Fruit fly (Drosophila melanogaster) whole organism, embryonic: ENCODE data around the gene CG14054.

Source experiments
- ATbp ChIP-seq: fragments of 200-800 bp; sonication (Bioruptor generic); optimal IDR thresholded peaks from 2 replicates; lab custom pipeline; 2017; ENCODE audit warnings: missing biosample characterization, mild to moderate bottlenecking, missing genetic modification characterization, missing genetic modification reagents
- Antp ChIP-seq: fragments of 200-800 bp; sonication (Bioruptor generic); optimal IDR thresholded peaks from 3 replicates; lab custom pipeline; 2016; ENCODE audit warnings: missing biosample characterization, missing genetic modification characterization
- Awh ChIP-seq: fragments of 200-800 bp; sonication (Bioruptor generic); IDR thresholded peaks from 2 replicates; pipeline ENCODE4, ENCODE4 v1.3.6; 2022; ENCODE audit warnings: missing biosample characterization, missing genetic modification characterization
- CG10147 ChIP-seq: fragments of 200-800 bp; sonication (Bioruptor generic); optimal IDR thresholded peaks from 2 replicates; lab custom pipeline; 2019; ENCODE audit warnings: missing biosample characterization, mild to moderate bottlenecking, missing genetic modification characterization, moderate library complexity
- CG12219 ChIP-seq: fragments of 200-800 bp; sonication (Bioruptor generic); optimal IDR thresholded peaks from 3 replicates; lab custom pipeline; 2018; ENCODE audit warnings: missing biosample characterization, mild to moderate bottlenecking, missing genetic modification characterization
- CG13123 ChIP-seq: fragments of 200-800 bp; sonication (Bioruptor generic); optimal IDR thresholded peaks from 2 replicates; lab custom pipeline; 2016; ENCODE audit warnings: missing biosample characterization, missing genetic modification characterization
- CG14710 ChIP-seq: fragments of 200-800 bp; sonication (Bioruptor generic); optimal IDR thresholded peaks from 3 replicates; lab custom pipeline; 2019; ENCODE audit warnings: missing biosample characterization, mild to moderate bottlenecking, missing genetic modification characterization, moderate library complexity
- CG17328 ChIP-seq: fragments of 200-800 bp; sonication (Bioruptor generic); IDR thresholded peaks from 2 replicates; pipeline ENCODE4 v1.3.6; 2022; ENCODE audit warnings: missing biosample characterization, missing genetic modification characterization
- CG1832 ChIP-seq: fragments of 200-800 bp; sonication (Bioruptor generic); optimal IDR thresholded peaks from 2 replicates; lab custom pipeline; 2017; ENCODE audit warnings: missing biosample characterization, mild to moderate bottlenecking, missing genetic modification characterization, inconsistent platforms
- CG18764 ChIP-seq: fragments of 200-800 bp; sonication (Bioruptor generic); optimal IDR thresholded peaks from 3 replicates; lab custom pipeline; 2016; ENCODE audit warnings: missing biosample characterization, missing genetic modification characterization
- CG2116 ChIP-seq: fragments of 200-800 bp; sonication (Bioruptor generic); optimal IDR thresholded peaks from 3 replicates; lab custom pipeline; 2018; ENCODE audit warnings: missing biosample characterization, mild to moderate bottlenecking, missing genetic modification characterization
- CG2678 ChIP-seq: fragments of 200-800 bp; sonication (Bioruptor generic); optimal IDR thresholded peaks from 3 replicates; lab custom pipeline; 2019; ENCODE audit warnings: missing biosample characterization, mild to moderate bottlenecking, missing genetic modification characterization, moderate library complexity
- CG2712 ChIP-seq: fragments of 200-800 bp; optimal IDR thresholded peaks from 3 replicates; lab custom pipeline; 2019; ENCODE audit warnings: missing biosample characterization, mild to moderate bottlenecking, missing genetic modification characterization, moderate library complexity
- CG2889 ChIP-seq: fragments of 200-800 bp; sonication (Bioruptor generic); IDR thresholded peaks from 3 replicates; pipeline ENCODE4 v1.3.6; 2022; ENCODE audit warnings: missing biosample characterization, missing genetic modification characterization
- CG31441 ChIP-seq: fragments of 200-800 bp; sonication (Bioruptor generic); IDR thresholded peaks from 2 replicates; pipeline ENCODE4 v1.3.6; 2022; ENCODE audit warnings: missing biosample characterization, missing genetic modification characterization
- CG3847 ChIP-seq: fragments of 200-800 bp; sonication (Bioruptor generic); IDR thresholded peaks from 2 replicates; pipeline ENCODE4 v1.3.6; 2022; ENCODE audit warnings: missing biosample characterization, missing genetic modification characterization
- CG42726 ChIP-seq: fragments of 200-800 bp; sonication (Bioruptor generic); IDR thresholded peaks from 2 replicates; pipeline ENCODE4 v1.3.6; 2022; ENCODE audit warnings: missing biosample characterization, missing genetic modification characterization; ENCODE audit not compliant: partially characterized antibody
- CG4617 ChIP-seq: fragments of 200-800 bp; sonication (Bioruptor generic); optimal IDR thresholded peaks from 3 replicates; lab custom pipeline; 2016; ENCODE audit warnings: missing biosample characterization, missing genetic modification characterization, borderline replicate concordance
- CG6791 ChIP-seq: fragments of 200-800 bp; sonication (Bioruptor generic); IDR thresholded peaks from 3 replicates; pipeline ENCODE4 v1.3.6; 2022; ENCODE audit warnings: missing biosample characterization, missing genetic modification characterization; ENCODE audit not compliant: partially characterized antibody
- CG6854 ChIP-seq: fragments of 200-800 bp; sonication (Bioruptor generic); optimal IDR thresholded peaks from 3 replicates; lab custom pipeline; 2017; ENCODE audit warnings: missing biosample characterization, mild to moderate bottlenecking, missing genetic modification characterization
- CG7928 ChIP-seq: fragments of 200-800 bp; sonication (Bioruptor generic); optimal IDR thresholded peaks from 2 replicates; lab custom pipeline; 2017; ENCODE audit warnings: missing biosample characterization, mild to moderate bottlenecking, missing genetic modification characterization
- CG8290 ChIP-seq, 3 experiments: fragments of 200-800 bp; sonication (Bioruptor generic); optimal IDR thresholded peaks; 2 replicates each; lab custom pipeline; 2016 to 2019; ENCODE audit warnings: missing biosample characterization in 3 of 3, missing genetic modification characterization in 3 of 3, mild to moderate bottlenecking in 2 of 3, moderate library complexity in 1 of 3
- CG8388 ChIP-seq: fragments of 200-800 bp; sonication (Bioruptor generic); optimal IDR thresholded peaks from 2 replicates; lab custom pipeline; 2019; ENCODE audit warnings: missing biosample characterization, mild to moderate bottlenecking, missing genetic modification characterization, moderate library complexity
- CG9437 ChIP-seq: fragments of 200-800 bp; sonication (Bioruptor generic); optimal IDR thresholded peaks from 2 replicates; lab custom pipeline; 2018; ENCODE audit warnings: missing biosample characterization, mild to moderate bottlenecking, missing genetic modification characterization
- Chrac-16 ChIP-seq: fragments of 200-800 bp; sonication (Bioruptor generic); optimal IDR thresholded peaks from 3 replicates; lab custom pipeline; 2016; ENCODE audit warnings: missing biosample characterization, missing genetic modification characterization
- Dbx ChIP-seq: fragments of 200-800 bp; sonication (Bioruptor generic); IDR thresholded peaks from 3 replicates; pipeline ENCODE4 v1.3.6; 2022; ENCODE audit warnings: missing biosample characterization, missing genetic modification characterization
- Deaf1 ChIP-seq: fragments of 200-800 bp; optimal IDR thresholded peaks from 3 replicates; lab custom pipeline; 2019; ENCODE audit warnings: missing biosample characterization, mild to moderate bottlenecking, missing genetic modification characterization, moderate library complexity
- H15 ChIP-seq: fragments of 200-800 bp; sonication (Bioruptor generic); IDR thresholded peaks from 3 replicates; pipeline ENCODE4 v1.3.6; 2022; ENCODE audit warnings: missing biosample characterization, missing genetic modification characterization
- HLH3B ChIP-seq: fragments of 200-800 bp; sonication (Bioruptor generic); IDR thresholded peaks from 2 replicates; pipeline ENCODE4 v1.3.6; 2022; ENCODE audit warnings: missing biosample characterization, missing genetic modification characterization
- Hand ChIP-seq: fragments of 200-800 bp; sonication (Bioruptor generic); optimal IDR thresholded peaks from 2 replicates; lab custom pipeline; 2017; ENCODE audit warnings: mild to moderate bottlenecking, missing biosample characterization, missing genetic modification reagents, missing genetic modification characterization
- HmgD ChIP-seq: fragments of 200-800 bp; sonication (Bioruptor generic); optimal IDR thresholded peaks from 3 replicates; lab custom pipeline; 2016; ENCODE audit warnings: missing biosample characterization, missing genetic modification characterization
- Lpt ChIP-seq: fragments of >200 bp; optimal IDR thresholded peaks from 2 replicates; lab custom pipeline; 2018; ENCODE audit warnings: missing biosample characterization, missing genetic modification characterization
- MESR4 ChIP-seq: fragments of 200-800 bp; sonication (Bioruptor generic); optimal IDR thresholded peaks from 2 replicates; lab custom pipeline; 2018; ENCODE audit warnings: missing biosample characterization, mild to moderate bottlenecking, missing genetic modification characterization, moderate library complexity
- NC2α ChIP-seq: fragments of 200-800 bp; sonication (Bioruptor generic); optimal IDR thresholded peaks from 2 replicates; lab custom pipeline; 2016; ENCODE audit warnings: missing biosample characterization, missing genetic modification characterization
- Poxn ChIP-seq: fragments of 200-800 bp; sonication (Bioruptor generic); IDR thresholded peaks from 2 replicates; pipeline ENCODE4 v1.3.6; 2022; ENCODE audit warnings: missing biosample characterization, missing genetic modification characterization
- abd-A ChIP-seq: fragments of 200-800 bp; sonication (Bioruptor generic); optimal IDR thresholded peaks from 3 replicates; lab custom pipeline; 2019; ENCODE audit warnings: missing biosample characterization, mild to moderate bottlenecking, missing genetic modification characterization, moderate library complexity
- bbx ChIP-seq: fragments of 200-800 bp; sonication (Bioruptor generic); IDR thresholded peaks from 2 replicates; pipeline ENCODE4 v1.3.6; 2022; ENCODE audit warnings: missing biosample characterization, missing genetic modification characterization; ENCODE audit not compliant: partially characterized antibody
- crc ChIP-seq: fragments of 200-800 bp; sonication (Bioruptor generic); optimal IDR thresholded peaks from 2 replicates; lab custom pipeline; 2016; ENCODE audit warnings: missing biosample characterization, missing genetic modification characterization
- hth ChIP-seq: fragments of >200 bp; optimal IDR thresholded peaks from 2 replicates; lab custom pipeline; 2017; ENCODE audit warnings: inconsistent platforms
- insv ChIP-seq, 2 experiments: fragments of 200-800 bp; sonication (Bioruptor generic); optimal IDR thresholded peaks; 3 replicates each; lab custom pipeline; 2016 to 2018; ENCODE audit warnings: missing biosample characterization in 2 of 2, missing genetic modification characterization in 2 of 2
- inv ChIP-seq: fragments of 200-800 bp; sonication (Bioruptor generic); IDR thresholded peaks from 2 replicates; pipeline ENCODE4 v1.3.6; 2022; ENCODE audit warnings: missing biosample characterization, missing genetic modification characterization; ENCODE audit not compliant: partially characterized antibody
- ken ChIP-seq: fragments of 200-800 bp; sonication (Bioruptor generic); IDR thresholded peaks from 3 replicates; pipeline ENCODE4 v1.3.6; 2022; ENCODE audit warnings: missing biosample characterization, missing genetic modification characterization
- nmo ChIP-seq: fragments of 200-800 bp; sonication (Bioruptor generic); optimal IDR thresholded peaks from 2 replicates; lab custom pipeline; 2018; ENCODE audit warnings: missing biosample characterization, mild to moderate bottlenecking, missing genetic modification characterization, moderate library complexity
- peb ChIP-seq: fragments of 200-800 bp; sonication (Bioruptor generic); IDR thresholded peaks from 2 replicates; pipeline ENCODE4 v1.3.6; 2022; ENCODE audit warnings: missing biosample characterization, missing genetic modification characterization
- pnt ChIP-seq: fragments of 200-800 bp; sonication (Bioruptor generic); optimal IDR thresholded peaks from 3 replicates; lab custom pipeline; 2016; ENCODE audit warnings: missing biosample characterization, missing genetic modification characterization
- seq ChIP-seq: fragments of 200-800 bp; sonication (Bioruptor generic); IDR thresholded peaks from 2 replicates; pipeline ENCODE4 v1.3.6; 2022; ENCODE audit warnings: missing biosample characterization, missing genetic modification characterization
- sna ChIP-seq: fragments of 200-800 bp; sonication (Bioruptor generic); IDR thresholded peaks from 2 replicates; pipeline ENCODE4 v1.3.6; 2022; ENCODE audit warnings: missing biosample characterization, missing genetic modification characterization; ENCODE audit not compliant: partially characterized antibody
- tap ChIP-seq: fragments of 200-800 bp; optimal IDR thresholded peaks from 3 replicates; lab custom pipeline; 2019; ENCODE audit warnings: missing biosample characterization, mild to moderate bottlenecking, missing genetic modification characterization, moderate library complexity
- twi ChIP-seq: fragments of 200-800 bp; optimal IDR thresholded peaks from 2 replicates; lab custom pipeline; 2019; ENCODE audit warnings: missing biosample characterization, mild to moderate bottlenecking, missing genetic modification characterization, moderate library complexity

The CG14054 gene

DNA sequence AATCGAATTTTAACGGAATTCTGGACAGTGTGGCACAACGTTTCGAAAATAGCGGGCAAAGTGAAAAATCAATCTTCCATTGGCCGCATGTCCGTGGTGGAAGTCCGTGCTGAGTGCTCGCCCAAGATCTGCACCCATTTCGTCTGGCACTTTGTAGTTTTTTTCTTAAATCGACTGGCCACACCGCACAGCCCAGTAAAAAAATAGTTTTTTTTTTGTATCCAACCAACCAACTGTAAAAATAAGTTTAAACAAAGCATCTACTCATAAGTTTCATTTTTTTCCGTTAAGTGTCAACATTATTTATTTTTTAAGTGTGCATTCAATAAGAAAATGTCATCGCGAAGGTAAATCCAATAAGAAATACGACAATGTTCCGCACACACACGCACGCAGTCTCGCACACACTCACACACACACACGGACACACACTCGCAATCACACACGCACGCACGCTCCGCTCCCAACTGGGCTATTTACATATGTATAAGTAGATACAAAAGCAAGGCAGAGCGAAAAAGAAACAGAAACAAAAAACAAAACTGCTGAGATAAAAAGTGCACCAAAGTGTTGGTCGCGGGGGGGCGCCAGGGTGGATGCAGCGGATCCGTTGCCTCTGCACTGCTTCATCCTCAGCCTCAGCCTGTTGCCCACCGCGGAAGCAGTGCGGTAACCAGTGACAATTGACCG is 28.1 kb upstream of the CG14054 start, which contains the start of gene csw (continued):
- TF ChIP-seq hth (lab: Kevin White, UChicago) (no peak), seq (GFP tag; lab: Robert Waterston, UW) (0 out of 2 replicates have a peak, but pooled peaks have one; percentile 26), tap (tag; lab: Kevin White, UChicago) (no peak), CG6791 (0 out of 3 replicates have a peak, but pooled peaks have one; percentile 31), inv (0 out of 2 replicates have a peak, but pooled peaks have one; percentile 16), Hand (GFP tag; lab: Kevin White, UChicago) (no peak), Lpt (no peak), nmo (GFP tag; lab: Kevin White, UChicago) (peak; percentile 51), CG2712 (tag; lab: Kevin White, UChicago) (peak; percentile 30), Poxn (GFP tag; lab: Robert Waterston, UW) (no peak), twi (tag; lab: Kevin White, UChicago) (no peak), CG10147 (no peak), ATbp (GFP tag; lab: Kevin White, UChicago) (no peak), CG14710 (tag; lab: Kevin White, UChicago) (peak; percentile 65), CG18764 (GFP tag; lab: Kevin White, UChicago) (peak; percentile 24), abd-A (peak; percentile 0), sna (GFP tag; lab: Robert Waterston, UW) (no peak), CG3847 (GFP tag; lab: Robert Waterston, UW) (peak; percentile 87), CG17328 (GFP tag; lab: Robert Waterston, UW) (peak; percentile 40; the same call in 1 of the 2 replicates), ken (GFP tag; lab: Robert Waterston, UW) (peak; percentile 72; the same call in 2 of the 3 replicates), CG8290 (GFP tag; optimal IDR thresholded peaks at IDR 0.05; lab: Kevin White, UChicago) (peak; percentile 38), CG8290 (tag; optimal IDR thresholded peaks at IDR 0.05; lab: Kevin White, UChicago) (peak in 1 of 2 experiments; percentile 78), CG31441 (GFP tag; lab: Robert Waterston, UW) (no peak), crc (no peak), CG4617 (GFP tag; lab: Kevin White, UChicago) (peak; percentile 99), MESR4 (peak; percentile 91), HLH3B (GFP tag; lab: Robert Waterston, UW) (no peak), CG42726 (GFP tag; lab: Robert Waterston, UW) (peak; percentile 67), CG7928 (GFP tag; lab: Kevin White, UChicago) (peak; percentile 43), Chrac-16 (GFP tag; lab: Kevin White, UChicago) (peak; percentile 18), CG12219 (no peak), bbx (peak; percentile 48; the same call in 1 of the 2 replicates), H15 (GFP tag; lab: Robert Waterston, UW) (no peak), Dbx (GFP tag; lab: Robert Waterston, UW) (peak; percentile 53; the same call in 2 of the 3 replicates), HmgD (peak; percentile 81), Antp (GFP tag; lab: Kevin White, UChicago) (peak; percentile 60), CG9437 (GFP tag; lab: Kevin White, UChicago) (no peak), Awh (GFP tag; lab: Robert Waterston, UW) (no peak), CG2678 (tag; lab: Kevin White, UChicago) (peak; percentile 15), CG13123 (GFP tag; lab: Kevin White, UChicago) (no peak), CG8388 (GFP tag; lab: Kevin White, UChicago) (no peak), CG2116 (GFP tag; lab: Kevin White, UChicago) (peak; percentile 81), peb (GFP tag; lab: Robert Waterston, UW) (no peak), pnt (GFP tag; lab: Kevin White, UChicago) (peak; percentile 14), NC2α (no peak), Deaf1 (tag; lab: Kevin White, UChicago) (no peak), CG1832 (GFP tag; lab: Kevin White, UChicago) (no peak), CG6854 (GFP tag; lab: Kevin White, UChicago) (no peak), insv (GFP tag; optimal IDR thresholded peaks at IDR 0.05; lab: Kevin White, UChicago) (peak; percentile 39 to 95), CG2889 (GFP tag; lab: Robert Waterston, UW) (no peak)
